Fruit fly (Drosophila melanogaster) whole organism, prepupa: ENCODE results near the gene Nlg4.

Experiments used
- CG1621 ChIP-seq: fragments of 200-800 bp; sonication (Bioruptor generic); optimal IDR thresholded peaks from 3 replicates; lab custom pipeline; 2018; ENCODE audit warnings: missing biosample characterization, mild to moderate bottlenecking, missing genetic modification characterization
- CG6163 ChIP-seq: fragments of 200-800 bp; sonication (Bioruptor generic); IDR thresholded peaks from 3 replicates; pipeline ENCODE4 v1.3.6; 2022; ENCODE audit warnings: missing biosample characterization, missing genetic modification characterization
- CG7368 ChIP-seq: fragments of 200-800 bp; sonication (Bioruptor generic); optimal IDR thresholded peaks from 3 replicates; lab custom pipeline; 2016; ENCODE audit warnings: missing biosample characterization, missing genetic modification characterization
- CG8119 ChIP-seq: fragments of 200-800 bp; sonication (Bioruptor generic); IDR thresholded peaks from 3 replicates; pipeline ENCODE4 v1.3.6; 2022; ENCODE audit warnings: missing biosample characterization, missing genetic modification characterization
- Smox ChIP-seq: fragments of 200-800 bp; sonication (Bioruptor generic); optimal IDR thresholded peaks from 3 replicates; lab custom pipeline; 2016; ENCODE audit warnings: missing biosample characterization, missing genetic modification characterization
- vri ChIP-seq: fragments of 200-800 bp; sonication (Bioruptor generic); optimal IDR thresholded peaks from 3 replicates; lab custom pipeline; 2016; ENCODE audit warnings: missing biosample characterization, mild to moderate bottlenecking, missing genetic modification characterization

- TF ChIP-seq CG8119 (GFP tag; lab: Robert Waterston, UW) (no peak; the same call in 2 of the 3 replicates), CG6163 (GFP tag; lab: Robert Waterston, UW) (no peak), vri (no peak), CG1621 (no peak), CG7368 (GFP tag; lab: Kevin White, UChicago) (no peak), Smox (GFP tag; lab: Kevin White, UChicago) (no peak)
These were observed 82.1 kb downstream of the Nlg4 start for dm6 chr3R:20286758-20287157.
